Fruit fly (Drosophila melanogaster) whole organism, embryonic: ENCODE results near the gene siz.

Source experiments
- BEAF-32 ChIP-seq: fragments of 200-800 bp; sonication (Bioruptor generic); optimal IDR thresholded peaks from 3 replicates; lab custom pipeline; 2017; ENCODE audit warnings: missing biosample characterization, missing genetic modification characterization, mild to moderate bottlenecking, moderate library complexity, missing genetic modification reagents
- Blimp-1 ChIP-seq: fragments of 200-800 bp; sonication (Bioruptor generic); optimal IDR thresholded peaks from 3 replicates; lab custom pipeline; 2018; ENCODE audit warnings: missing biosample characterization, missing genetic modification characterization, mild to moderate bottlenecking, moderate library complexity, missing genetic modification reagents
- CG10543 ChIP-seq: fragments of 200-800 bp; sonication (Bioruptor generic); optimal IDR thresholded peaks from 3 replicates; lab custom pipeline; 2017; ENCODE audit warnings: missing biosample characterization, mild to moderate bottlenecking, missing genetic modification characterization, moderate library complexity
- CG12391 ChIP-seq: fragments of 200-800 bp; sonication (Bioruptor generic); optimal IDR thresholded peaks from 3 replicates; lab custom pipeline; 2018; ENCODE audit warnings: missing biosample characterization, mild to moderate bottlenecking, missing genetic modification characterization, moderate library complexity
- CG12769 ChIP-seq: fragments of 200-800 bp; sonication (Bioruptor generic); optimal IDR thresholded peaks from 2 replicates; lab custom pipeline; 2019; ENCODE audit warnings: missing biosample characterization, mild to moderate bottlenecking, missing genetic modification characterization, moderate library complexity
- CG13296 ChIP-seq: fragments of 200-800 bp; sonication (Bioruptor generic); optimal IDR thresholded peaks from 3 replicates; lab custom pipeline; 2018; ENCODE audit warnings: missing biosample characterization, mild to moderate bottlenecking, missing genetic modification characterization
- CG14014 ChIP-seq: fragments of 200-800 bp; sonication (Bioruptor generic); IDR thresholded peaks from 2 replicates; pipeline ENCODE4 v1.3.6; 2022; ENCODE audit warnings: missing biosample characterization, missing genetic modification characterization
- CG14965 ChIP-seq: fragments of 200-800 bp; sonication (Bioruptor generic); optimal IDR thresholded peaks from 2 replicates; lab custom pipeline; 2016; ENCODE audit warnings: missing biosample characterization, missing genetic modification characterization, borderline replicate concordance
- CG17568 ChIP-seq: fragments of 200-800 bp; sonication (Bioruptor generic); optimal IDR thresholded peaks from 2 replicates; lab custom pipeline; 2018; ENCODE audit warnings: missing biosample characterization, mild to moderate bottlenecking, missing genetic modification characterization, moderate library complexity
- CG30403 ChIP-seq: fragments of 200-800 bp; sonication (Bioruptor generic); optimal IDR thresholded peaks from 3 replicates; lab custom pipeline; 2016; ENCODE audit warnings: missing biosample characterization, missing genetic modification characterization
- CG31224 ChIP-seq: fragments of 200-800 bp; sonication (Bioruptor generic); IDR thresholded peaks from 2 replicates; pipeline ENCODE4 v1.3.6; 2022; ENCODE audit warnings: missing biosample characterization, missing genetic modification characterization
- CG32772 ChIP-seq: fragments of 200-800 bp; sonication (Bioruptor generic); IDR thresholded peaks from 2 replicates; pipeline ENCODE4 v1.3.6; 2022; ENCODE audit warnings: missing biosample characterization, missing genetic modification characterization
- CG3281 ChIP-seq: fragments of 200-800 bp; sonication (Bioruptor generic); optimal IDR thresholded peaks from 3 replicates; lab custom pipeline; 2017; ENCODE audit warnings: missing biosample characterization, mild to moderate bottlenecking, missing genetic modification characterization
- CG34224 ChIP-seq: fragments of 200-800 bp; sonication (Bioruptor generic); IDR thresholded peaks from 3 replicates; pipeline ENCODE4 v1.3.6; 2022; ENCODE audit warnings: missing biosample characterization, missing genetic modification characterization; ENCODE audit not compliant: partially characterized antibody
- CG4730 ChIP-seq: fragments of 200-800 bp; sonication (Bioruptor generic); IDR thresholded peaks from 2 replicates; pipeline ENCODE4 v1.3.6; 2022; ENCODE audit warnings: missing biosample characterization, missing genetic modification characterization
- CG6272 ChIP-seq: fragments of 200-800 bp; sonication (Bioruptor generic); IDR thresholded peaks from 2 replicates; pipeline ENCODE4 v1.3.6; 2022; ENCODE audit warnings: missing biosample characterization, missing genetic modification characterization
- CG8290 ChIP-seq, 3 experiments: fragments of 200-800 bp; sonication (Bioruptor generic); optimal IDR thresholded peaks; 2 replicates each; lab custom pipeline; 2016 to 2019; ENCODE audit warnings: missing biosample characterization in 3 of 3, missing genetic modification characterization in 3 of 3, mild to moderate bottlenecking in 2 of 3, moderate library complexity in 1 of 3
- CG9727 ChIP-seq: fragments of 200-800 bp; sonication (Bioruptor generic); optimal IDR thresholded peaks from 3 replicates; lab custom pipeline; 2017; ENCODE audit warnings: missing biosample characterization, mild to moderate bottlenecking, missing genetic modification characterization
- Dad ChIP-seq: fragments of 200-800 bp; sonication (Bioruptor generic); optimal IDR thresholded peaks from 3 replicates; lab custom pipeline; 2016; ENCODE audit warnings: missing biosample characterization, missing genetic modification characterization
- Dfd ChIP-seq, 2 experiments: fragments of >200 bp; optimal IDR thresholded peaks; 2 replicates each; lab custom pipeline; 2017; ENCODE audit warnings: missing biosample characterization in 2 of 2, missing genetic modification characterization in 2 of 2
- Dll ChIP-seq: fragments of 200-800 bp; sonication (Bioruptor generic); IDR thresholded peaks from 4 replicates; pipeline ENCODE4 v1.3.6; 2022; ENCODE audit warnings: missing biosample characterization, missing genetic modification characterization; ENCODE audit not compliant: partially characterized antibody
- E2f2 ChIP-seq: fragments of 200-800 bp; sonication (Bioruptor generic); IDR thresholded peaks from 2 replicates; pipeline ENCODE4 v1.3.6; 2022; ENCODE audit warnings: missing biosample characterization, missing genetic modification characterization
- Fer2 ChIP-seq: fragments of 200-800 bp; sonication (Bioruptor generic); optimal IDR thresholded peaks from 2 replicates; lab custom pipeline; 2018; ENCODE audit warnings: missing biosample characterization, mild to moderate bottlenecking, missing genetic modification characterization, moderate library complexity
- Hmr ChIP-seq: fragments of 200-800 bp; sonication (Bioruptor generic); optimal IDR thresholded peaks from 3 replicates; lab custom pipeline; 2017; ENCODE audit warnings: mild to moderate bottlenecking, missing biosample characterization, missing genetic modification reagents, missing genetic modification characterization
- Hsf ChIP-seq: fragments of 200-800 bp; sonication (Bioruptor generic); optimal IDR thresholded peaks from 3 replicates; lab custom pipeline; 2016; ENCODE audit warnings: missing biosample characterization, missing genetic modification characterization
- Sox102F ChIP-seq: fragments of 200-800 bp; sonication (Bioruptor generic); optimal IDR thresholded peaks from 2 replicates; lab custom pipeline; 2018; ENCODE audit warnings: missing biosample characterization, mild to moderate bottlenecking, missing genetic modification characterization, moderate library complexity
- btn ChIP-seq: fragments of 200-800 bp; sonication (Bioruptor generic); optimal IDR thresholded peaks from 2 replicates; lab custom pipeline; 2016; ENCODE audit warnings: missing biosample characterization, missing genetic modification characterization
- chn ChIP-seq: fragments of 200-800 bp; sonication (Bioruptor generic); optimal IDR thresholded peaks from 2 replicates; lab custom pipeline; 2016; ENCODE audit warnings: missing biosample characterization, missing genetic modification characterization
- croc ChIP-seq: fragments of 200-800 bp; sonication (Bioruptor generic); conservative IDR thresholded peaks from 3 replicates; pipeline ENCODE4 v1.3.6; 2022; ENCODE audit warnings: missing biosample characterization, missing genetic modification characterization
- crol ChIP-seq: fragments of 200-800 bp; sonication (Bioruptor generic); IDR thresholded peaks from 2 replicates; pipeline ENCODE4 v1.3.6; 2022; ENCODE audit warnings: missing biosample characterization, missing genetic modification characterization
- en ChIP-seq: fragments of 200-800 bp; sonication (Bioruptor generic); optimal IDR thresholded peaks from 2 replicates; lab custom pipeline; 2016; ENCODE audit warnings: missing biosample characterization, missing genetic modification characterization
- fd64A ChIP-seq: fragments of 200-800 bp; sonication (Bioruptor generic); optimal IDR thresholded peaks from 3 replicates; lab custom pipeline; 2018; ENCODE audit warnings: missing biosample characterization, mild to moderate bottlenecking, missing genetic modification characterization
- fu2 ChIP-seq: fragments of 200-800 bp; sonication (Bioruptor generic); optimal IDR thresholded peaks from 2 replicates; lab custom pipeline; 2016; ENCODE audit warnings: missing biosample characterization, missing genetic modification characterization
- gem ChIP-seq: fragments of 200-800 bp; sonication (Bioruptor generic); optimal IDR thresholded peaks from 2 replicates; lab custom pipeline; 2019; ENCODE audit warnings: missing biosample characterization, mild to moderate bottlenecking, missing genetic modification characterization, moderate library complexity
- grn ChIP-seq: fragments of 200-800 bp; sonication (Bioruptor generic); optimal IDR thresholded peaks from 3 replicates; lab custom pipeline; 2017; ENCODE audit warnings: missing biosample characterization, missing genetic modification characterization
- inv ChIP-seq: fragments of 200-800 bp; sonication (Bioruptor generic); IDR thresholded peaks from 2 replicates; pipeline ENCODE4 v1.3.6; 2022; ENCODE audit warnings: missing biosample characterization, missing genetic modification characterization; ENCODE audit not compliant: partially characterized antibody
- jigr1 ChIP-seq: fragments of 200-800 bp; sonication (Bioruptor generic); IDR thresholded peaks from 3 replicates; pipeline ENCODE4 v1.3.6; 2022; ENCODE audit warnings: missing biosample characterization, missing genetic modification characterization
- klu ChIP-seq: fragments of 200-800 bp; sonication (Bioruptor generic); IDR thresholded peaks from 2 replicates; pipeline ENCODE4 v1.3.6; 2022; ENCODE audit warnings: missing biosample characterization, missing genetic modification characterization
- kni ChIP-seq: fragments of 200-800 bp; sonication (Bioruptor generic); optimal IDR thresholded peaks from 3 replicates; lab custom pipeline; 2017; ENCODE audit warnings: mild to moderate bottlenecking, missing biosample characterization, missing genetic modification reagents, missing genetic modification characterization
- maf-S ChIP-seq: fragments of 200-800 bp; sonication (Bioruptor generic); optimal IDR thresholded peaks from 2 replicates; lab custom pipeline; 2016; ENCODE audit warnings: missing biosample characterization, missing genetic modification characterization
- org-1 ChIP-seq: fragments of 200-800 bp; sonication (Bioruptor generic); optimal IDR thresholded peaks from 2 replicates; lab custom pipeline; 2017; ENCODE audit warnings: missing biosample characterization, missing genetic modification characterization
- phol ChIP-seq: fragments of 200-800 bp; sonication (Bioruptor generic); optimal IDR thresholded peaks from 3 replicates; lab custom pipeline; 2018; ENCODE audit warnings: missing biosample characterization, mild to moderate bottlenecking, missing genetic modification characterization, moderate library complexity
- pros ChIP-seq: fragments of 200-800 bp; sonication (Bioruptor generic); optimal IDR thresholded peaks from 3 replicates; lab custom pipeline; 2019; ENCODE audit warnings: missing biosample characterization, mild to moderate bottlenecking, missing genetic modification characterization, moderate library complexity
- sd ChIP-seq: fragments of 200-800 bp; sonication (Bioruptor generic); optimal IDR thresholded peaks from 3 replicates; lab custom pipeline; 2018; ENCODE audit warnings: missing biosample characterization, mild to moderate bottlenecking, missing genetic modification characterization, moderate library complexity
- sr ChIP-seq: fragments of 200-800 bp; sonication (Bioruptor generic); IDR thresholded peaks from 3 replicates; pipeline ENCODE4 v1.3.6; 2022; ENCODE audit warnings: missing biosample characterization, missing genetic modification characterization
- tgo ChIP-seq: fragments of 200-800 bp; sonication (Bioruptor generic); IDR thresholded peaks from 3 replicates; pipeline ENCODE4 v1.3.6; 2022; ENCODE audit warnings: missing biosample characterization, missing genetic modification characterization
- yki ChIP-seq: fragments of >200 bp; optimal IDR thresholded peaks from 3 replicates; lab custom pipeline; 2018
- zfh1 ChIP-seq: fragments of 200-800 bp; sonication (Bioruptor generic); IDR thresholded peaks from 3 replicates; pipeline ENCODE4 v1.3.6; 2022; ENCODE audit warnings: missing biosample characterization, missing genetic modification characterization

siz gene

DNA sequence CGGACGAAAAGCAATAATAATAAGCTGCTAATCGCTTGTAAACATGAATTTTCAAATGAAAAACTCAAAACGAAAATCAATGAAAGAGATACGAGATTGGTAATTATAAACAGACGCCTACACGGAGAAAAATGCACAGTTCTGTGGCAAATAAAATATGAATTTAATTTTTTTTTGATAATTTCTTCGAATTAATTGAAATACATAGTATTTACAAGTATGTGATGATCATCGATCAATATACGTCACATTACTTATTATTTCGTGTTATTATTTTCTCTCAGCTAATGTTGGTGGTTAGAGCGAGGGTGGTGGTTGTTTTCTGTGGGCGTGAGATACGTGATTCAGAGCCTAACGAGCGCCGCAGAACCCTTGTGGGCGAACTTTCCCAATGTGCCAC is 19.4 kb downstream of the siz start (continued):
- TF ChIP-seq Hsf (GFP tag; lab: Kevin White, UChicago) = peak; percentile 76
- no peak for TF ChIP-seq en (GFP tag; lab: Kevin White, UChicago)
- TF ChIP-seq Dll = no peak
- no peak for TF ChIP-seq inv (GFP tag; lab: Robert Waterston, UW)
- TF ChIP-seq fd64A = no peak
- peak; percentile 62 for TF ChIP-seq CG32772
- TF ChIP-seq, all 482 proteins: peak for 315

DNA sequence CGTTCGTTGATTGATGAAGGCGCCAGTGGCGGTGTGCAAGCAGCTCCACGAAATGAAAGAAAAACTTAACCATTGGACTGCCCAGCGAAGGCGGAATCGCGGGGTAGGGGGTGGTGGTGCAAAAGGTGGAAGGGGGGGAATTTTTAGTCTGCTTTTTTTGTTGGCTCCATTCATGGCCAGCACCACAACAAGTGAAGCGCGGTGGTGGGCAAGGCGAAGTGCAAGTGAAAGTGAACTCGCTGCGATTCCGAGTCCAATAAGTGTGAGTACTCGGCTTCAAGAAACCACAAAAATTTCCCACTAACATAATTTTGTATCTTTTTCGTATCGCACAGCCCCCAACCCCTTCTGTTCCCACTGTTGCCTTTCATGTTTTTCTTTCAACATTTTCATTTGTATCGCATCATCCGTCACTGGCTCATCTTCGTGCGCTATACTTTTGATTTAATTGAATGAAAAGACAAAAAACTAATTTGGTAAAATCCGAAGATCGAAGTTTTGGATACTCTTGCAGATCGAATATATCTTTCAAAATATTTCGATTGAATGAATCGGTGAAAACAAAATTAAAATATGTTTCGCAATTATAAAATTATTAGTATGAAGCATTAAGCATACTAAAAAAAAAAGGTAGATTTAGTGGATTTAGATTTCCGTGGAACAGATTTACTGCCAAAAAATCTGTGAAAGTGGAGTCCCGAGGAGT is 20.0 kb downstream of the siz start:
- TF ChIP-seq CG12391 (tag; lab: Kevin White, UChicago) = no peak
- TF ChIP-seq sd = peak; percentile 12
- no peak for TF ChIP-seq grn (GFP tag; lab: Kevin White, UChicago)
- TF ChIP-seq E2f2 (GFP tag; lab: Robert Waterston, UW) = 0 out of 2 replicates have a peak, but pooled peaks have one; percentile 8
- TF ChIP-seq Hmr (GFP tag; lab: Kevin White, UChicago) = no peak
- TF ChIP-seq Fer2 = no peak
- 0 out of 3 replicates have a peak, but pooled peaks have one; percentile 2 for TF ChIP-seq croc (GFP tag; lab: Robert Waterston, UW)
- no peak for TF ChIP-seq CG8290 (GFP tag; optimal IDR thresholded peaks at IDR 0.05; lab: Kevin White, UChicago)
- TF ChIP-seq CG8290 (tag; optimal IDR thresholded peaks at IDR 0.05; lab: Kevin White, UChicago) = no peak
- TF ChIP-seq chn (GFP tag; lab: Kevin White, UChicago) = no peak
- TF ChIP-seq yki (lab: Kevin White, UChicago) = no peak
- no peak for TF ChIP-seq Dfd (GFP tag; optimal IDR thresholded peaks at IDR 0.05; lab: Kevin White, UChicago)
- 0 out of 2 replicates have a peak, but pooled peaks have one; percentile 1 for TF ChIP-seq CG4730 (GFP tag; lab: Robert Waterston, UW)
- TF ChIP-seq kni = peak; percentile 36
- TF ChIP-seq Dad (GFP tag; lab: Kevin White, UChicago) = no peak
- peak; percentile 41 for TF ChIP-seq CG10543 (GFP tag; lab: Kevin White, UChicago)
- peak; percentile 21 for TF ChIP-seq Sox102F (GFP tag; lab: Kevin White, UChicago)
- peak; percentile 86 for TF ChIP-seq Blimp-1 (GFP tag; lab: Kevin White, UChicago)
- peak; percentile 88 for TF ChIP-seq crol (GFP tag; lab: Robert Waterston, UW)
- no peak for TF ChIP-seq maf-S (GFP tag; lab: Kevin White, UChicago)
- no peak for TF ChIP-seq CG31224 (GFP tag; lab: Robert Waterston, UW)
- 0 out of 2 replicates have a peak, but pooled peaks have one; percentile 6 for TF ChIP-seq CG14014 (GFP tag; lab: Robert Waterston, UW)
- no peak for TF ChIP-seq fu2
- TF ChIP-seq sr (GFP tag; lab: Robert Waterston, UW) = no peak; the same call in 2 of the 3 replicates
- TF ChIP-seq CG14965 (GFP tag; lab: Kevin White, UChicago) = no peak
- TF ChIP-seq btn = no peak
- no peak for TF ChIP-seq CG9727
- TF ChIP-seq jigr1 (GFP tag; lab: Robert Waterston, UW) = 0 out of 3 replicates have a peak, but pooled peaks have one; percentile 4
- TF ChIP-seq tgo (GFP tag; lab: Robert Waterston, UW) = 0 out of 3 replicates have a peak, but pooled peaks have one; percentile 3
- no peak for TF ChIP-seq CG13296 (GFP tag; lab: Kevin White, UChicago)
- peak; percentile 11 for TF ChIP-seq CG12769
- no peak for TF ChIP-seq klu
- no peak for TF ChIP-seq CG17568
- no peak for TF ChIP-seq CG6272
- no peak for TF ChIP-seq CG3281 (GFP tag; lab: Kevin White, UChicago)
- TF ChIP-seq pros = no peak
- no peak for TF ChIP-seq zfh1 (GFP tag; lab: Robert Waterston, UW)
- peak; percentile 21 for TF ChIP-seq phol (tag; lab: Kevin White, UChicago)
- no peak for TF ChIP-seq CG34224
- TF ChIP-seq gem (tag; lab: Kevin White, UChicago) = peak; percentile 45
- TF ChIP-seq org-1 = peak; percentile 17
- TF ChIP-seq CG30403 = no peak
- TF ChIP-seq BEAF-32 = no peak
